Fruit fly (Drosophila melanogaster) whole organism, embryonic: ENCODE data around the gene CG34269.

Experiments used
- BEAF-32 ChIP-seq: fragments of 200-800 bp; sonication (Bioruptor generic); optimal IDR thresholded peaks from 3 replicates; lab custom pipeline; 2017; ENCODE audit warnings: missing biosample characterization, missing genetic modification characterization, mild to moderate bottlenecking, moderate library complexity, missing genetic modification reagents
- CG10147 ChIP-seq: fragments of 200-800 bp; sonication (Bioruptor generic); optimal IDR thresholded peaks from 2 replicates; lab custom pipeline; 2019; ENCODE audit warnings: missing biosample characterization, mild to moderate bottlenecking, missing genetic modification characterization, moderate library complexity
- CG11456 ChIP-seq: fragments of 200-800 bp; sonication (Bioruptor generic); IDR thresholded peaks from 3 replicates; pipeline ENCODE4 v1.3.6; 2022; ENCODE audit warnings: missing biosample characterization, missing genetic modification characterization
- CG11723 ChIP-seq: fragments of 200-800 bp; sonication (Bioruptor generic); optimal IDR thresholded peaks from 2 replicates; lab custom pipeline; 2017; ENCODE audit warnings: missing biosample characterization, mild to moderate bottlenecking, missing genetic modification characterization
- CG14014 ChIP-seq: fragments of 200-800 bp; sonication (Bioruptor generic); IDR thresholded peaks from 2 replicates; pipeline ENCODE4 v1.3.6; 2022; ENCODE audit warnings: missing biosample characterization, missing genetic modification characterization
- CG14441 ChIP-seq: fragments of 200-800 bp; sonication (Bioruptor generic); IDR thresholded peaks from 2 replicates; pipeline ENCODE4 v1.3.6; 2022; ENCODE audit warnings: missing biosample characterization, missing genetic modification characterization
- CG14710 ChIP-seq: fragments of 200-800 bp; sonication (Bioruptor generic); optimal IDR thresholded peaks from 3 replicates; lab custom pipeline; 2019; ENCODE audit warnings: missing biosample characterization, mild to moderate bottlenecking, missing genetic modification characterization, moderate library complexity
- CG15011 ChIP-seq: fragments of 200-800 bp; sonication (Bioruptor generic); optimal IDR thresholded peaks from 3 replicates; lab custom pipeline; 2018; ENCODE audit warnings: missing biosample characterization, mild to moderate bottlenecking, missing genetic modification characterization
- CG1602 ChIP-seq: fragments of 200-800 bp; sonication (Bioruptor generic); optimal IDR thresholded peaks from 3 replicates; lab custom pipeline; 2016; ENCODE audit warnings: missing biosample characterization, missing genetic modification characterization
- CG17328 ChIP-seq: fragments of 200-800 bp; sonication (Bioruptor generic); IDR thresholded peaks from 2 replicates; pipeline ENCODE4 v1.3.6; 2022; ENCODE audit warnings: missing biosample characterization, missing genetic modification characterization
- CG18262 ChIP-seq: fragments of 200-800 bp; optimal IDR thresholded peaks from 3 replicates; lab custom pipeline; 2019; ENCODE audit warnings: missing biosample characterization, mild to moderate bottlenecking, missing genetic modification characterization, moderate library complexity
- CG32767 ChIP-seq: fragments of 200-800 bp; sonication (Bioruptor generic); IDR thresholded peaks from 2 replicates; pipeline ENCODE4 v1.3.6; 2022; ENCODE audit warnings: missing biosample characterization, missing genetic modification characterization
- CG33557 ChIP-seq: fragments of 200-800 bp; sonication (Bioruptor generic); optimal IDR thresholded peaks from 2 replicates; lab custom pipeline; 2019; ENCODE audit warnings: missing biosample characterization, mild to moderate bottlenecking, missing genetic modification characterization, moderate library complexity
- CG4328 ChIP-seq: fragments of 200-800 bp; sonication (Bioruptor generic); optimal IDR thresholded peaks from 3 replicates; lab custom pipeline; 2017; ENCODE audit warnings: missing biosample characterization, missing genetic modification reagents, missing genetic modification characterization
- CG4360 ChIP-seq: fragments of 200-800 bp; sonication (Bioruptor generic); IDR thresholded peaks from 2 replicates; pipeline ENCODE4 v1.3.6; 2022; ENCODE audit warnings: missing biosample characterization, missing genetic modification characterization
- CG4820 ChIP-seq: fragments of 200-800 bp; sonication (Bioruptor generic); optimal IDR thresholded peaks from 3 replicates; lab custom pipeline; 2016; ENCODE audit warnings: missing biosample characterization, missing genetic modification characterization
- CG6683 ChIP-seq: fragments of 200-800 bp; sonication (Bioruptor generic); optimal IDR thresholded peaks from 2 replicates; lab custom pipeline; 2017; ENCODE audit warnings: missing biosample characterization, mild to moderate bottlenecking, missing genetic modification characterization, missing genetic modification reagents
- CG7928 ChIP-seq: fragments of 200-800 bp; sonication (Bioruptor generic); optimal IDR thresholded peaks from 2 replicates; lab custom pipeline; 2017; ENCODE audit warnings: missing biosample characterization, mild to moderate bottlenecking, missing genetic modification characterization
- CrebB ChIP-seq: fragments of 200-800 bp; sonication (Bioruptor generic); optimal IDR thresholded peaks from 3 replicates; lab custom pipeline; 2018; ENCODE audit warnings: missing biosample characterization, mild to moderate bottlenecking, missing genetic modification characterization
- Dip2 ChIP-seq: fragments of 200-800 bp; sonication (Bioruptor generic); IDR thresholded peaks from 2 replicates; pipeline ENCODE4 v1.3.6; 2022; ENCODE audit warnings: missing biosample characterization, missing genetic modification characterization
- Elba2 ChIP-seq: fragments of 200-800 bp; sonication (Bioruptor generic); optimal IDR thresholded peaks from 3 replicates; lab custom pipeline; 2016; ENCODE audit warnings: missing biosample characterization, missing genetic modification characterization
- H15 ChIP-seq: fragments of 200-800 bp; sonication (Bioruptor generic); IDR thresholded peaks from 3 replicates; pipeline ENCODE4 v1.3.6; 2022; ENCODE audit warnings: missing biosample characterization, missing genetic modification characterization
- HLH4C ChIP-seq: fragments of 200-800 bp; sonication (Bioruptor generic); IDR thresholded peaks from 3 replicates; pipeline ENCODE4 v1.3.6; 2022; ENCODE audit warnings: missing biosample characterization, missing genetic modification characterization; ENCODE audit not compliant: partially characterized antibody
- Hey ChIP-seq: fragments of 200-800 bp; sonication (Bioruptor generic); optimal IDR thresholded peaks from 3 replicates; lab custom pipeline; 2018; ENCODE audit warnings: missing biosample characterization, mild to moderate bottlenecking, missing genetic modification characterization
- Kr ChIP-seq: fragments of 200-800 bp; sonication (Bioruptor generic); optimal IDR thresholded peaks from 2 replicates; lab custom pipeline; 2017; ENCODE audit warnings: missing biosample characterization, mild to moderate bottlenecking, missing genetic modification characterization
- MESR4 ChIP-seq: fragments of 200-800 bp; sonication (Bioruptor generic); optimal IDR thresholded peaks from 2 replicates; lab custom pipeline; 2018; ENCODE audit warnings: missing biosample characterization, mild to moderate bottlenecking, missing genetic modification characterization, moderate library complexity
- NfI ChIP-seq: fragments of 200-800 bp; sonication (Bioruptor generic); optimal IDR thresholded peaks from 3 replicates; lab custom pipeline; 2018; ENCODE audit warnings: missing biosample characterization, mild to moderate bottlenecking, missing genetic modification characterization, moderate library complexity
- Ptx1 ChIP-seq: fragments of 200-800 bp; sonication (Bioruptor generic); IDR thresholded peaks from 2 replicates; pipeline ENCODE4 v1.3.6; 2022; ENCODE audit warnings: missing biosample characterization, missing genetic modification characterization
- Sox100B ChIP-seq: fragments of 200-800 bp; sonication (Bioruptor generic); optimal IDR thresholded peaks from 3 replicates; lab custom pipeline; 2018; ENCODE audit warnings: missing biosample characterization, mild to moderate bottlenecking, missing genetic modification characterization
- Sox102F ChIP-seq: fragments of 200-800 bp; sonication (Bioruptor generic); optimal IDR thresholded peaks from 2 replicates; lab custom pipeline; 2018; ENCODE audit warnings: missing biosample characterization, mild to moderate bottlenecking, missing genetic modification characterization, moderate library complexity
- Taf1 ChIP-seq: fragments of 200-800 bp; sonication (Bioruptor generic); IDR thresholded peaks from 2 replicates; pipeline ENCODE4 v1.3.6; 2022; ENCODE audit warnings: missing biosample characterization, missing genetic modification characterization
- ac ChIP-seq: fragments of 200-800 bp; sonication (Bioruptor generic); optimal IDR thresholded peaks from 3 replicates; lab custom pipeline; 2017; ENCODE audit warnings: missing biosample characterization, mild to moderate bottlenecking, missing genetic modification characterization
- btn ChIP-seq: fragments of 200-800 bp; sonication (Bioruptor generic); optimal IDR thresholded peaks from 2 replicates; lab custom pipeline; 2016; ENCODE audit warnings: missing biosample characterization, missing genetic modification characterization
- corto ChIP-seq: fragments of 200-800 bp; sonication (Bioruptor generic); optimal IDR thresholded peaks from 2 replicates; lab custom pipeline; 2016; ENCODE audit warnings: missing biosample characterization, mild to moderate bottlenecking, missing genetic modification characterization, moderate library complexity
- crc ChIP-seq: fragments of 200-800 bp; sonication (Bioruptor generic); optimal IDR thresholded peaks from 2 replicates; lab custom pipeline; 2016; ENCODE audit warnings: missing biosample characterization, missing genetic modification characterization
- danr ChIP-seq: fragments of 200-800 bp; sonication (Bioruptor generic); IDR thresholded peaks from 2 replicates; pipeline ENCODE4 v1.3.6; 2022; ENCODE audit warnings: missing biosample characterization, missing genetic modification characterization
- dati ChIP-seq: fragments of 200-800 bp; sonication (Bioruptor generic); IDR thresholded peaks from 2 replicates; pipeline ENCODE4 v1.3.6; 2022; ENCODE audit warnings: missing biosample characterization, missing genetic modification characterization
- dm ChIP-seq: fragments of 200-800 bp; sonication (Bioruptor generic); optimal IDR thresholded peaks from 3 replicates; lab custom pipeline; 2016; ENCODE audit warnings: missing biosample characterization, missing genetic modification characterization
- fd64A ChIP-seq: fragments of 200-800 bp; sonication (Bioruptor generic); optimal IDR thresholded peaks from 3 replicates; lab custom pipeline; 2018; ENCODE audit warnings: missing biosample characterization, mild to moderate bottlenecking, missing genetic modification characterization
- grau ChIP-seq: fragments of 200-800 bp; optimal IDR thresholded peaks from 3 replicates; lab custom pipeline; 2019; ENCODE audit warnings: missing biosample characterization, mild to moderate bottlenecking, missing genetic modification characterization, moderate library complexity
- grn ChIP-seq: fragments of 200-800 bp; sonication (Bioruptor generic); optimal IDR thresholded peaks from 3 replicates; lab custom pipeline; 2017; ENCODE audit warnings: missing biosample characterization, missing genetic modification characterization
- onecut ChIP-seq: fragments of 200-800 bp; sonication (Bioruptor generic); IDR thresholded peaks from 2 replicates; pipeline ENCODE4 v1.3.6; 2022; ENCODE audit warnings: missing biosample characterization, missing genetic modification characterization
- p53 ChIP-seq: fragments of 200-800 bp; sonication (Bioruptor generic); optimal IDR thresholded peaks from 2 replicates; lab custom pipeline; 2016; ENCODE audit warnings: missing biosample characterization, missing genetic modification characterization
- rib ChIP-seq: fragments of 200-800 bp; sonication (Bioruptor generic); IDR thresholded peaks from 2 replicates; pipeline ENCODE4 v1.3.6; 2022; ENCODE audit warnings: missing biosample characterization, missing genetic modification characterization
- salm ChIP-seq: fragments of 200-800 bp; sonication (Bioruptor generic); optimal IDR thresholded peaks from 2 replicates; lab custom pipeline; 2018; ENCODE audit warnings: missing biosample characterization, mild to moderate bottlenecking, missing genetic modification characterization
- sens-2 ChIP-seq: fragments of 200-800 bp; sonication (Bioruptor generic); IDR thresholded peaks from 2 replicates; pipeline ENCODE4 v1.3.6; 2022; ENCODE audit warnings: missing biosample characterization, missing genetic modification characterization
- sima ChIP-seq: fragments of 200-800 bp; sonication (Bioruptor generic); optimal IDR thresholded peaks from 2 replicates; lab custom pipeline; 2016; ENCODE audit warnings: missing biosample characterization, missing genetic modification characterization
- stc ChIP-seq: fragments of 200-800 bp; sonication (Bioruptor generic); IDR thresholded peaks from 2 replicates; pipeline ENCODE4 v1.3.6; 2022; ENCODE audit warnings: missing biosample characterization, missing genetic modification characterization
- tll ChIP-seq, 2 experiments: fragments of 200-800 bp in 1 of 2; fragments of >200 bp in 1 of 2; sonication (Bioruptor generic) in 1 of 2; optimal IDR thresholded peaks; 2 replicates each; lab custom pipeline; 2017 to 2019; ENCODE audit warnings: missing biosample characterization in 2 of 2, missing genetic modification characterization in 2 of 2, mild to moderate bottlenecking in 1 of 2, moderate library complexity in 1 of 2
- tna ChIP-seq: fragments of 200-800 bp; sonication (Bioruptor generic); IDR thresholded peaks from 2 replicates; pipeline ENCODE4 v1.3.6; 2022; ENCODE audit warnings: missing biosample characterization, missing genetic modification characterization; ENCODE audit not compliant: partially characterized antibody

CG34269 gene

dm6 chr3L:563002-563627, 35.0 kb downstream of the CG34269 start (continued):
- no peak for TF ChIP-seq CG32767 (GFP tag; lab: Robert Waterston, UW)
- peak; percentile 77 for TF ChIP-seq Ptx1
- peak; percentile 43; the same call in 1 of the 2 replicates for TF ChIP-seq onecut
- TF ChIP-seq sima = no peak
- TF ChIP-seq ac = no peak
- no peak for TF ChIP-seq BEAF-32 (GFP tag; lab: Kevin White, UChicago)
- peak; percentile 62; the same call in 1 of the 2 replicates for TF ChIP-seq sens-2
- TF ChIP-seq Hey (tag; lab: Kevin White, UChicago) = no peak
- TF ChIP-seq Dip2 (GFP tag; lab: Robert Waterston, UW) = no peak
- no peak for TF ChIP-seq CG4360 (GFP tag; lab: Robert Waterston, UW)
- 0 out of 3 replicates have a peak, but pooled peaks have one; percentile 65 for TF ChIP-seq CG11456
- TF ChIP-seq CG1602 = no peak
- TF ChIP-seq MESR4 = no peak
- no peak for TF ChIP-seq CG15011 (GFP tag; lab: Kevin White, UChicago)
- TF ChIP-seq CG17328 (GFP tag; lab: Robert Waterston, UW) = peak; percentile 81
- no peak for TF ChIP-seq tna
- peak; percentile 68 for TF ChIP-seq CG14441 (GFP tag; lab: Robert Waterston, UW)
- TF ChIP-seq CG14710 = peak; percentile 36
- no peak for TF ChIP-seq Elba2 (GFP tag; lab: Kevin White, UChicago)
- peak; percentile 82 for TF ChIP-seq Sox102F
- TF ChIP-seq HLH4C (GFP tag; lab: Robert Waterston, UW) = no peak
- no peak for TF ChIP-seq grn (GFP tag; lab: Kevin White, UChicago)
- TF ChIP-seq Sox100B (GFP tag; lab: Kevin White, UChicago) = peak; percentile 65
- peak; percentile 58; the same call in 1 of the 2 replicates for TF ChIP-seq CG14014 (GFP tag; lab: Robert Waterston, UW)
- peak; percentile 51 for TF ChIP-seq NfI (GFP tag; lab: Kevin White, UChicago)
- TF ChIP-seq CG18262 = peak; percentile 58
- TF ChIP-seq grau (tag; lab: Kevin White, UChicago) = peak; percentile 59
- TF ChIP-seq salm (tag; lab: Kevin White, UChicago) = peak; percentile 47
- no peak for TF ChIP-seq Kr (GFP tag; lab: Kevin White, UChicago)
- TF ChIP-seq danr (GFP tag; lab: Robert Waterston, UW) = no peak
- no peak for TF ChIP-seq CG4328 (GFP tag; lab: Kevin White, UChicago)
- TF ChIP-seq dm (GFP tag; lab: Kevin White, UChicago) = peak; percentile 0
- peak; percentile 79 for TF ChIP-seq H15 (GFP tag; lab: Robert Waterston, UW)
- no peak for TF ChIP-seq p53 (GFP tag; lab: Kevin White, UChicago)
- TF ChIP-seq CG7928 (GFP tag; lab: Kevin White, UChicago) = no peak
- 0 out of 2 replicates have a peak, but pooled peaks have one; percentile 26 for TF ChIP-seq Taf1 (GFP tag; lab: Robert Waterston, UW)
- no peak for TF ChIP-seq CG33557 (GFP tag; lab: Kevin White, UChicago)
- TF ChIP-seq stc = peak; percentile 74
- TF ChIP-seq dati = no peak
- TF ChIP-seq fd64A (GFP tag; lab: Kevin White, UChicago) = peak; percentile 44
- TF ChIP-seq crc = no peak
- peak; percentile 18 for TF ChIP-seq btn (GFP tag; lab: Kevin White, UChicago)
- no peak for TF ChIP-seq tll (GFP tag; optimal IDR thresholded peaks at IDR 0.05; lab: Kevin White, UChicago)
- TF ChIP-seq CG6683 (GFP tag; lab: Kevin White, UChicago) = peak; percentile 20
- no peak for TF ChIP-seq CG11723 (GFP tag; lab: Kevin White, UChicago)
- TF ChIP-seq CG10147 (GFP tag; lab: Kevin White, UChicago) = peak; percentile 67
- TF ChIP-seq CG4820 = peak; percentile 31
- peak; percentile 51 for TF ChIP-seq CrebB (tag; lab: Kevin White, UChicago)
- no peak for TF ChIP-seq rib (GFP tag; lab: Robert Waterston, UW)
- TF ChIP-seq corto (GFP tag; lab: Kevin White, UChicago) = no peak
